Worm (Caenorhabditis elegans): ENCODE data around the gene hrg-7.

DNA sequence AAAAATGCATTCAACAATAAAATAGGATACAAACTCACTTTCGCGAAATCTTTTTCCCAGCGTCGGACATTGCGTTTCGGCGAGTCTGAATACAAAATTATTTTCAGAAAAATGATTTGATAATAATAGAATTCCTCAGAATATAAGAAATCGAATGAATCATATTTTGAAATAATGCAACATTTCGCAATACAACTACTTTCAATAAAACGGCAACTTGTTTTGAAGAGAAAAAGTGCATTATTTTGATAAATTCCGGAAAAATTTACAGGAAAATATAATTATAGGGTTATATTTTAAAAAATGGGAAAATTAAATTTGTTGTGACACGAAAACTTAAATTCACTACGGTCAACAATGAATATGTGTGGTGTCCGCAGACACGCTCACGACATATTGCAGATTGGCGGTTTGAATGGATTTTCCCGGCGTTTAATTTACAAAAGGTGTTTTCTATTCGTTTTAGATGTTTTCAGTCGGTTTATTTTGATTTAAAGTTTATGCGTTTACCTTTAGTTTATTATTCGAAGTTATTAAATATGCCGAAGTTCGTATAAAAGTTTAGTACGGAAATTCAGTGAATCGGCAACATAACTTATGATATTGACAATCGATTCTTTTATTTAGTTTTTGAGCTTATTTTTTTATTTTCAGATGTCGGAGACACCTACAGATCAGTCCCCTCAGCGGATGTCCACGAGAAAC is 21.6 kb downstream of the hrg-7 start, which contains the start of the genes abcf-1 and scc-3:
- TF ChIP-seq ceh-82 (tag; optimal IDR thresholded peaks at IDR 0.05), result no peak
- no peak for TF ChIP-seq unc-62 (GFP tag; optimal IDR thresholded peaks at IDR 0.05)
- TF ChIP-seq ZK546.5 (tag; optimal IDR thresholded peaks at IDR 0.05), result no peak
- TF ChIP-seq nhr-23 (tag; optimal IDR thresholded peaks at IDR 0.05), result no peak
- no peak for TF ChIP-seq R02D3.7 (tag; optimal IDR thresholded peaks at IDR 0.05)
- no peak for TF ChIP-seq nhr-12 (tag; optimal IDR thresholded peaks at IDR 0.05)
- TF ChIP-seq F13H6.1 (tag; optimal IDR thresholded peaks at IDR 0.05), result no peak
- TF ChIP-seq Y55F3AM.14 (GFP tag; optimal IDR thresholded peaks at IDR 0.05), result no peak
- TF ChIP-seq elt-1 (tag; optimal IDR thresholded peaks at IDR 0.05), result no peak
